Worm (Caenorhabditis elegans) whole organism, L1 larva: ENCODE results near the gene klc-1.

Source experiments
- C16A3.4 ChIP-seq: fragments of 150-350 bp; optimal IDR thresholded peaks from 2 replicates; lab custom pipeline; 2014; ENCODE audit warnings: missing biosample characterization, missing genetic modification characterization
- aha-1 ChIP-seq: fragments of 150-350 bp; optimal IDR thresholded peaks from 2 replicates; lab custom pipeline; 2014; ENCODE audit warnings: missing biosample characterization, missing genetic modification characterization
- alr-1 ChIP-seq: fragments of 200-800 bp; sonication (Bioruptor generic); optimal IDR thresholded peaks from 2 replicates; lab custom pipeline; 2018; ENCODE audit warnings: borderline replicate concordance, mild to moderate bottlenecking, missing genetic modification characterization, missing compliant biosample characterization
- aly-2 ChIP-seq: fragments of 150-350 bp; optimal IDR thresholded peaks from 2 replicates; lab custom pipeline; 2014; ENCODE audit warnings: missing biosample characterization, missing genetic modification characterization
- blmp-1 ChIP-seq: fragments of 150-350 bp; optimal IDR thresholded peaks from 2 replicates; lab custom pipeline; 2014; ENCODE audit warnings: missing biosample characterization, missing genetic modification characterization
- ceh-82 ChIP-seq, 3 experiments: fragments of 150-350 bp in 1 of 3; sonication (generic microtip) in 2 of 3; optimal IDR thresholded peaks; 2 replicates each; lab custom pipeline; 2014 to 2017; ENCODE audit warnings: missing biosample characterization in 3 of 3, missing genetic modification characterization in 3 of 3
- ces-1 ChIP-seq: fragments of 150-350 bp; optimal IDR thresholded peaks from 2 replicates; lab custom pipeline; 2014; ENCODE audit warnings: missing biosample characterization, missing genetic modification reagents, missing genetic modification characterization
- dpl-1 ChIP-seq, 3 experiments: fragments of 150-350 bp in 2 of 3; sonication (generic microtip) in 1 of 3; optimal IDR thresholded peaks; 2 replicates each; lab custom pipeline; 2014 to 2017; ENCODE audit warnings: missing biosample characterization in 3 of 3, missing genetic modification characterization in 3 of 3, missing genetic modification reagents in 3 of 3
- dsc-1 ChIP-seq: sonication (generic microtip); optimal IDR thresholded peaks from 2 replicates; lab custom pipeline; 2016; ENCODE audit warnings: mild to moderate bottlenecking, missing genetic modification characterization, missing compliant biosample characterization
- efl-1 ChIP-seq, 4 experiments: fragments of 150-350 bp; optimal IDR thresholded peaks in 3 of 4; peaks in 1 of 4; 1 replicate in 1 of 4; 2 replicates in 3 of 4; lab custom pipeline; 2014; ENCODE audit warnings: missing biosample characterization in 2 of 4, missing genetic modification characterization in 2 of 4, missing genetic modification reagents in 2 of 4
- efl-3 ChIP-seq: fragments of 200-800 bp; sonication (Bioruptor generic); optimal IDR thresholded peaks from 2 replicates; lab custom pipeline; 2018; ENCODE audit warnings: mild to moderate bottlenecking, missing genetic modification characterization, missing compliant biosample characterization
- egl-13 ChIP-seq: sonication (generic microtip); optimal IDR thresholded peaks from 2 replicates; lab custom pipeline; 2016; ENCODE audit warnings: missing genotype, missing genetic modification reagents, missing genetic modification characterization, missing compliant biosample characterization
- egl-27 ChIP-seq, 2 experiments: fragments of 150-350 bp in 1 of 2; sonication (generic microtip); optimal IDR thresholded peaks; 3 replicates each; lab custom pipeline; 2017 to 2018; ENCODE audit warnings: missing biosample characterization in 2 of 2, missing genetic modification characterization in 2 of 2, missing genetic modification reagents in 2 of 2
- elt-3 ChIP-seq, 6 experiments: fragments of 150-350 bp in 1 of 6; sonication (generic microtip); optimal IDR thresholded peaks; 2 replicates each; lab custom pipeline; 2017 to 2018; ENCODE audit warnings: missing biosample characterization in 6 of 6, missing genetic modification characterization in 6 of 6, inconsistent platforms in 1 of 6
- fkh-10 ChIP-seq: sonication (generic microtip); optimal IDR thresholded peaks from 2 replicates; lab custom pipeline; 2017; ENCODE audit warnings: missing biosample characterization, missing genetic modification reagents, missing genetic modification characterization
- fkh-8 ChIP-seq: sonication (generic microtip); optimal IDR thresholded peaks from 2 replicates; lab custom pipeline; 2016; ENCODE audit warnings: mild to moderate bottlenecking, missing genetic modification characterization, missing compliant biosample characterization
- fos-1 ChIP-seq: fragments of 150-350 bp; optimal IDR thresholded peaks from 2 replicates; lab custom pipeline; 2014; ENCODE audit warnings: missing biosample characterization, missing genetic modification characterization
- hlh-4 ChIP-seq: sonication (generic microtip); optimal IDR thresholded peaks from 2 replicates; lab custom pipeline; 2016; ENCODE audit warnings: mild to moderate bottlenecking, missing genetic modification characterization, missing compliant biosample characterization
- hpl-2 ChIP-seq: fragments of 150-350 bp; optimal IDR thresholded peaks from 2 replicates; lab custom pipeline; 2014; ENCODE audit warnings: missing biosample characterization, missing genetic modification reagents, missing genetic modification characterization
- irx-1 ChIP-seq: sonication (generic microtip); optimal IDR thresholded peaks from 2 replicates; lab custom pipeline; 2016; ENCODE audit warnings: missing genetic modification characterization, missing compliant biosample characterization
- isw-1 ChIP-seq: fragments of 200-800 bp; sonication (Bioruptor generic); IDR thresholded peaks from 2 replicates; pipeline ENCODE4 v1.3.6; 2022; ENCODE audit warnings: missing genetic modification characterization, missing compliant biosample characterization
- jun-1 ChIP-seq: fragments of 150-350 bp; optimal IDR thresholded peaks from 2 replicates; lab custom pipeline; 2014; ENCODE audit warnings: missing biosample characterization, missing genetic modification reagents, missing genetic modification characterization
- lin-13 ChIP-seq: fragments of 150-350 bp; optimal IDR thresholded peaks from 2 replicates; lab custom pipeline; 2014; ENCODE audit warnings: missing biosample characterization, missing genetic modification reagents, missing genetic modification characterization
- lin-14 ChIP-seq: fragments of 200-800 bp; sonication (Bioruptor generic); optimal IDR thresholded peaks from 2 replicates; lab custom pipeline; 2018; ENCODE audit warnings: mild to moderate bottlenecking, missing genetic modification characterization, moderate library complexity, missing compliant biosample characterization
- lin-15B ChIP-seq: fragments of 150-350 bp; sonication (generic microtip); optimal IDR thresholded peaks from 3 replicates; lab custom pipeline; 2014; ENCODE audit warnings: missing biosample characterization, missing genetic modification characterization
- lin-35 ChIP-seq, 2 experiments: fragments of 150-350 bp; optimal IDR thresholded peaks; 2 replicates each; lab custom pipeline; 2014; ENCODE audit warnings: missing biosample characterization in 2 of 2, missing genetic modification characterization in 2 of 2, missing genetic modification reagents in 2 of 2
- lsy-2 ChIP-seq, 2 experiments: fragments of 150-350 bp; optimal IDR thresholded peaks; 2 replicates each; lab custom pipeline; 2014; ENCODE audit warnings: missing biosample characterization in 2 of 2, missing genetic modification characterization in 2 of 2
- mdl-1 ChIP-seq, 2 experiments: fragments of 150-350 bp; optimal IDR thresholded peaks; 2 replicates each; lab custom pipeline; 2014 to 2017; ENCODE audit warnings: missing biosample characterization in 2 of 2, missing genetic modification characterization in 2 of 2, inconsistent platforms in 1 of 2
- mep-1 ChIP-seq: fragments of 150-350 bp; optimal IDR thresholded peaks from 2 replicates; lab custom pipeline; 2014; ENCODE audit warnings: missing biosample characterization, missing genetic modification characterization
- nhr-19 ChIP-seq: fragments of 200-800 bp; sonication (Bioruptor generic); conservative IDR thresholded peaks from 2 replicates; pipeline ENCODE4 v1.3.6; 2022; ENCODE audit warnings: missing genetic modification characterization, missing compliant biosample characterization
- nhr-20 ChIP-seq: sonication (generic microtip); optimal IDR thresholded peaks from 2 replicates; lab custom pipeline; 2016; ENCODE audit warnings: mild to moderate bottlenecking, missing genetic modification characterization, missing compliant biosample characterization
- nhr-47 ChIP-seq: sonication (generic microtip); optimal IDR thresholded peaks from 2 replicates; lab custom pipeline; 2016; ENCODE audit warnings: mild to moderate bottlenecking, missing genetic modification characterization, moderate library complexity, missing compliant biosample characterization
- nhr-71 ChIP-seq: sonication (generic microtip); optimal IDR thresholded peaks from 2 replicates; lab custom pipeline; 2016; ENCODE audit warnings: mild to moderate bottlenecking, missing genetic modification characterization, moderate library complexity, missing compliant biosample characterization
- nhr-76 ChIP-seq: sonication (generic microtip); optimal IDR thresholded peaks from 2 replicates; lab custom pipeline; 2017; ENCODE audit warnings: missing biosample characterization, missing genetic modification characterization
- nhr-77 ChIP-seq: fragments of 150-350 bp; optimal IDR thresholded peaks from 2 replicates; lab custom pipeline; 2014; ENCODE audit warnings: missing biosample characterization, missing genetic modification characterization
- nhr-85 ChIP-seq: sonication (generic microtip); peaks from one replicate; lab custom pipeline; 2016; ENCODE audit warnings: missing genetic modification characterization, inconsistent platforms, missing compliant biosample characterization
- nhr-90 ChIP-seq: sonication (generic microtip); optimal IDR thresholded peaks from 2 replicates; lab custom pipeline; 2016; ENCODE audit warnings: mild to moderate bottlenecking, missing genetic modification characterization, missing compliant biosample characterization; ENCODE audit not compliant: poor library complexity
- pax-3 ChIP-seq: fragments of 200-800 bp; sonication (Bioruptor generic); optimal IDR thresholded peaks from 2 replicates; lab custom pipeline; 2018; ENCODE audit warnings: mild to moderate bottlenecking, missing genetic modification characterization, moderate library complexity, missing compliant biosample characterization
- rnt-1 ChIP-seq: sonication (generic microtip); optimal IDR thresholded peaks from 2 replicates; lab custom pipeline; 2016; ENCODE audit warnings: mild to moderate bottlenecking, missing genetic modification characterization, moderate library complexity, missing compliant biosample characterization
- skn-1 ChIP-seq: fragments of 150-350 bp; optimal IDR thresholded peaks from 2 replicates; lab custom pipeline; 2014; ENCODE audit warnings: missing biosample characterization, missing genetic modification characterization
- snpc-4 ChIP-seq: fragments of 150-350 bp; optimal IDR thresholded peaks from 2 replicates; lab custom pipeline; 2014; ENCODE audit warnings: missing biosample characterization, missing genetic modification characterization
- snu-23 ChIP-seq: sonication (generic microtip); optimal IDR thresholded peaks from 2 replicates; lab custom pipeline; 2016; ENCODE audit warnings: missing genetic modification characterization, missing compliant biosample characterization
- sox-4 ChIP-seq: sonication (generic microtip); optimal IDR thresholded peaks from 2 replicates; lab custom pipeline; 2016; ENCODE audit warnings: missing genetic modification characterization, missing compliant biosample characterization
- sup-37 ChIP-seq: fragments of 200-800 bp; sonication (Bioruptor generic); optimal IDR thresholded peaks from 2 replicates; lab custom pipeline; 2018; ENCODE audit warnings: mild to moderate bottlenecking, missing genetic modification characterization, missing compliant biosample characterization
- swsn-7 ChIP-seq: sonication (generic microtip); optimal IDR thresholded peaks from 2 replicates; lab custom pipeline; 2016; ENCODE audit warnings: missing genetic modification characterization, missing compliant biosample characterization
- tbx-2 ChIP-seq: sonication (generic microtip); optimal IDR thresholded peaks from 2 replicates; lab custom pipeline; 2016; ENCODE audit warnings: missing genetic modification characterization, missing compliant biosample characterization
- tlp-1 ChIP-seq: fragments of 150-350 bp; optimal IDR thresholded peaks from 2 replicates; lab custom pipeline; 2014; ENCODE audit warnings: missing biosample characterization, missing genetic modification characterization
- unc-130 ChIP-seq: fragments of 150-350 bp; optimal IDR thresholded peaks from 2 replicates; lab custom pipeline; 2017; ENCODE audit warnings: missing biosample characterization, missing genetic modification characterization, inconsistent platforms
- unc-86 ChIP-seq: sonication (generic microtip); optimal IDR thresholded peaks from 2 replicates; lab custom pipeline; 2016; ENCODE audit warnings: missing genetic modification characterization, missing compliant biosample characterization
- xbp-1 ChIP-seq: sonication (generic microtip); optimal IDR thresholded peaks from 2 replicates; lab custom pipeline; 2016; ENCODE audit warnings: missing genetic modification characterization, missing compliant biosample characterization
- zag-1 ChIP-seq: fragments of 150-350 bp; optimal IDR thresholded peaks from 2 replicates; lab custom pipeline; 2014; ENCODE audit warnings: missing biosample characterization, missing genetic modification characterization
- ztf-4 ChIP-seq: fragments of 150-350 bp; optimal IDR thresholded peaks from 2 replicates; lab custom pipeline; 2014; ENCODE audit warnings: missing biosample characterization, missing genetic modification characterization

The klc-1 gene

ce11 chrIV:11110995-11111619, 27.6 kb downstream of the klc-1 start, which contains the start of gene rps-5:
Gene rps-5, minus strand, starts transcription at chrIV:11111045.
- TF ChIP-seq aha-1 (tag; lab: Kevin White, UChicago): no peak
- TF ChIP-seq lin-14 (GFP tag; lab: Kevin White, UChicago): peak; percentile 65
- TF ChIP-seq dsc-1 (tag; lab: Kevin White, UChicago): peak; percentile 37
- no peak for TF ChIP-seq efl-3
- no peak for TF ChIP-seq aly-2 (tag; lab: Kevin White, UChicago)
- TF ChIP-seq lin-35 (GFP tag; optimal IDR thresholded peaks at IDR 0.05; lab: Kevin White, UChicago): peak; percentile 80 to 92
- TF ChIP-seq hpl-2 (GFP tag; lab: Kevin White, UChicago): no peak
- TF ChIP-seq ces-1: no peak
- peak; percentile 70 for TF ChIP-seq nhr-47
- no peak for TF ChIP-seq fkh-10 (GFP tag; lab: Kevin White, UChicago)
- TF ChIP-seq tlp-1 (tag; lab: Kevin White, UChicago): no peak
- peak; percentile 89 for TF ChIP-seq xbp-1 (tag; lab: Kevin White, UChicago)
- peak; percentile 36 for TF ChIP-seq nhr-77 (tag; lab: Kevin White, UChicago)
- peak; percentile 58 for TF ChIP-seq isw-1 (GFP tag; lab: Robert Waterston, UW)
- TF ChIP-seq lin-15B: peak; percentile 25
- peak; percentile 66 for TF ChIP-seq nhr-19
- TF ChIP-seq egl-27 (tag; optimal IDR thresholded peaks at IDR 0.05; lab: Kevin White, UChicago): no peak
- peak; percentile 44 for TF ChIP-seq skn-1 (tag; lab: Kevin White, UChicago)
- TF ChIP-seq ceh-82 (tag; optimal IDR thresholded peaks at IDR 0.05; lab: Kevin White, UChicago): peak; percentile 44 to 71 (median 59)
- TF ChIP-seq zag-1: peak; percentile 42
- peak; percentile 20 for TF ChIP-seq irx-1
- TF ChIP-seq ztf-4: no peak
- TF ChIP-seq mdl-1 (tag; optimal IDR thresholded peaks at IDR 0.05; lab: Kevin White, UChicago): peak in 1 of 2 experiments; percentile 50
- peak; percentile 3 for TF ChIP-seq lin-13
- TF ChIP-seq fos-1 (tag; lab: Kevin White, UChicago): peak; percentile 52
- peak in 1 of 6 experiments; percentile 11 for TF ChIP-seq elt-3 (tag; optimal IDR thresholded peaks at IDR 0.05; lab: Kevin White, UChicago)
- no peak for TF ChIP-seq pax-3 (tag; lab: Kevin White, UChicago)
- TF ChIP-seq unc-86 (tag; lab: Kevin White, UChicago): peak; percentile 22
- peak; percentile 61 for TF ChIP-seq swsn-7 (tag; lab: Kevin White, UChicago)
- TF ChIP-seq efl-1 (optimal IDR thresholded peaks at IDR 0.05; lab: Kevin White, UChicago): peak; percentile 79 to 89
- peak; percentile 84 to 99 for TF ChIP-seq efl-1 (GFP tag; optimal IDR thresholded peaks at IDR 0.05 in 1 of 2; lab: Kevin White, UChicago)
- TF ChIP-seq sup-37: no peak
- peak; percentile 34 for TF ChIP-seq unc-130 (tag; lab: Kevin White, UChicago)
- TF ChIP-seq nhr-20 (tag; lab: Kevin White, UChicago): peak; percentile 59
- peak; percentile 59 for TF ChIP-seq tbx-2 (tag; lab: Kevin White, UChicago)
- TF ChIP-seq lsy-2 (tag; optimal IDR thresholded peaks at IDR 0.05; lab: Kevin White, UChicago): peak; percentile 80 to 92
- no peak for TF ChIP-seq egl-13 (tag; lab: Kevin White, UChicago)
- TF ChIP-seq rnt-1 (tag; lab: Kevin White, UChicago): peak; percentile 63
- peak; percentile 78 to 85 (median 84) for TF ChIP-seq dpl-1 (GFP tag; optimal IDR thresholded peaks at IDR 0.05; lab: Kevin White, UChicago)
- TF ChIP-seq nhr-71 (tag; lab: Kevin White, UChicago): peak; percentile 80
- TF ChIP-seq nhr-76 (tag; lab: Kevin White, UChicago): no peak
- no peak for TF ChIP-seq sox-4 (tag; lab: Kevin White, UChicago)
- no peak for TF ChIP-seq alr-1 (tag; lab: Kevin White, UChicago)
- TF ChIP-seq C16A3.4 (tag; lab: Kevin White, UChicago): peak; percentile 68
- peak; percentile 43 for TF ChIP-seq jun-1 (tag; lab: Kevin White, UChicago)
- no peak for TF ChIP-seq hlh-4 (tag; lab: Kevin White, UChicago)
- peak; percentile 54 for TF ChIP-seq blmp-1 (tag; lab: Kevin White, UChicago)
- TF ChIP-seq nhr-85: peak; percentile 80
- peak; percentile 21 for TF ChIP-seq fkh-8 (tag; lab: Kevin White, UChicago)
- peak; percentile 35 for TF ChIP-seq snpc-4
- peak; percentile 80 for TF ChIP-seq snu-23 (GFP tag; lab: Kevin White, UChicago)
- TF ChIP-seq mep-1 (tag; lab: Kevin White, UChicago): peak; percentile 64
- TF ChIP-seq nhr-90 (tag; lab: Kevin White, UChicago): peak; percentile 35
